Worm (Caenorhabditis elegans) whole organism, early embryonic: Measurements from ENCODE around the gene Y49F6B.6.
"Not testable (repeated sequence)": the region's sequence is repeated elsewhere in the genome, so short reads cannot be mapped to it uniquely, and the experiment has no call there.

ENCODE experiments used
- B0310.2 ChIP-seq: sonication (generic microtip); optimal IDR thresholded peaks from 2 replicates; lab custom pipeline; 2016; ENCODE audit warnings: mild to moderate bottlenecking, missing genetic modification characterization, missing compliant biosample characterization
- F13C5.2 ChIP-seq: sonication (generic microtip); optimal IDR thresholded peaks from 2 replicates; lab custom pipeline; 2017; ENCODE audit warnings: mild to moderate bottlenecking, missing genetic modification characterization, inconsistent platforms, missing compliant biosample characterization
- aly-1 ChIP-seq: sonication (generic microtip); optimal IDR thresholded peaks from 2 replicates; lab custom pipeline; 2016; ENCODE audit warnings: missing genetic modification characterization, missing compliant biosample characterization
- ama-1 ChIP-seq: fragments of 150-350 bp; optimal IDR thresholded peaks from 2 replicates; lab custom pipeline; 2014
- ceh-13 ChIP-seq: fragments of 200-800 bp; sonication (Bioruptor generic); optimal IDR thresholded peaks from 2 replicates; lab custom pipeline; 2018; ENCODE audit warnings: mild to moderate bottlenecking, missing genetic modification characterization, missing compliant biosample characterization
- ceh-36 ChIP-seq: sonication (generic microtip); optimal IDR thresholded peaks from 2 replicates; lab custom pipeline; 2016; ENCODE audit warnings: missing genetic modification characterization, inconsistent platforms, missing compliant biosample characterization
- ets-7 ChIP-seq: sonication (generic microtip); optimal IDR thresholded peaks from 2 replicates; lab custom pipeline; 2016; ENCODE audit warnings: missing genotype, missing genetic modification characterization, missing compliant biosample characterization
- flt-1 ChIP-seq: fragments of 200-800 bp; sonication (Bioruptor generic); IDR thresholded peaks from 2 replicates; pipeline ENCODE4 v1.3.6; 2022; ENCODE audit warnings: missing genetic modification characterization, missing compliant biosample characterization
- hmbx-1 ChIP-seq: sonication (generic microtip); optimal IDR thresholded peaks from 2 replicates; lab custom pipeline; 2016; ENCODE audit warnings: mild to moderate bottlenecking, missing genetic modification characterization, missing compliant biosample characterization
- hmg-4 ChIP-seq: fragments of 200-800 bp; sonication (Bioruptor generic); optimal IDR thresholded peaks from 2 replicates; lab custom pipeline; 2018; ENCODE audit warnings: mild to moderate bottlenecking, missing genetic modification characterization, missing compliant biosample characterization
- hnd-1 ChIP-seq: sonication (generic microtip); optimal IDR thresholded peaks from 2 replicates; lab custom pipeline; 2016; ENCODE audit warnings: missing genetic modification characterization, missing compliant biosample characterization
- pes-1 ChIP-seq: fragments of 200-800 bp; sonication (Bioruptor generic); IDR thresholded peaks from 2 replicates; pipeline ENCODE4 v1.3.6; 2022; ENCODE audit warnings: missing genetic modification reagents, missing genetic modification characterization, missing compliant biosample characterization
- scrt-1 ChIP-seq: fragments of 200-800 bp; sonication (Bioruptor generic); IDR thresholded peaks from 2 replicates; pipeline ENCODE4 v1.3.6; 2022; ENCODE audit warnings: missing genetic modification characterization, missing compliant biosample characterization
- sea-1 ChIP-seq: fragments of 200-800 bp; sonication (Bioruptor generic); conservative IDR thresholded peaks from 2 replicates; pipeline ENCODE4 v1.3.6; 2022; ENCODE audit warnings: missing genetic modification characterization, missing compliant biosample characterization
- tbx-11 ChIP-seq: fragments of 200-800 bp; sonication (Bioruptor generic); IDR thresholded peaks from 2 replicates; pipeline ENCODE4 v1.3.6; 2022; ENCODE audit warnings: missing genetic modification characterization, missing compliant biosample characterization
- tbx-37 ChIP-seq: fragments of 200-800 bp; sonication (Bioruptor generic); conservative IDR thresholded peaks from 2 replicates; pipeline ENCODE4 v1.3.6; 2022; ENCODE audit warnings: missing genetic modification reagents, missing genetic modification characterization, missing compliant biosample characterization
- tra-4 ChIP-seq: sonication (generic microtip); optimal IDR thresholded peaks from 2 replicates; lab custom pipeline; 2017; ENCODE audit warnings: missing genetic modification characterization, missing compliant biosample characterization

Gene Y49F6B.6

DNA sequence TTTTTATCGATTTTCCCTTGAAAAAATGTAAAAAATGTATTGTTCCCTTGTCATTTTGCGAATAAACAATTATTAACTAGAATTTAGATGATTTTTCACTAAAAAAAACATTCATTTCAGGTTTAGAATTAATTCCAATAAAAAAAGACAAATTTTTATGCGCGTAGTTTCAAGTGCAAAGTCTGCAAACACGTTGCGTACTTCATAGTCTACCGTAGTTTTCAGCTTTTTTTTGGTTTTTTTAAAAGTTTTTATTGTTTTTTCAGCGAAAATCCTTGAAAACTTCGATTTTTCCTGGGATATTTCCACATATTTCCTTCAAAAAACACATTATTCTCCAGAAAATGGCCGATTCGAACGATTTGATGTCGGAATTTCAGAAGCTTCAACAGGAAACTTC is 19.4 kb upstream of the Y49F6B.6 start, which contains the start of gene C16C8.11:
Gene C16C8.11 (plus strand): TSS at position 188 of the 400 bp plus-strand sequence.
- no peak for TF ChIP-seq sea-1 (GFP tag; lab: Robert Waterston, UW)
- TF ChIP-seq ets-7 (tag; lab: Kevin White, UChicago), result no peak
- no peak for TF ChIP-seq ceh-13 (GFP tag; lab: Kevin White, UChicago)
- no peak for TF ChIP-seq tbx-11 (GFP tag; lab: Robert Waterston, UW)
- TF ChIP-seq B0310.2 (tag; lab: Kevin White, UChicago), result no peak
- TF ChIP-seq F13C5.2 (tag; lab: Kevin White, UChicago), result no peak
- TF ChIP-seq flt-1 (GFP tag; lab: Robert Waterston, UW), result no peak
- no peak for TF ChIP-seq ceh-36 (tag; lab: Kevin White, UChicago)
- no peak for TF ChIP-seq hmg-4 (GFP tag; lab: Kevin White, UChicago)
- TF ChIP-seq tra-4 (tag; lab: Kevin White, UChicago), result no peak

DNA sequence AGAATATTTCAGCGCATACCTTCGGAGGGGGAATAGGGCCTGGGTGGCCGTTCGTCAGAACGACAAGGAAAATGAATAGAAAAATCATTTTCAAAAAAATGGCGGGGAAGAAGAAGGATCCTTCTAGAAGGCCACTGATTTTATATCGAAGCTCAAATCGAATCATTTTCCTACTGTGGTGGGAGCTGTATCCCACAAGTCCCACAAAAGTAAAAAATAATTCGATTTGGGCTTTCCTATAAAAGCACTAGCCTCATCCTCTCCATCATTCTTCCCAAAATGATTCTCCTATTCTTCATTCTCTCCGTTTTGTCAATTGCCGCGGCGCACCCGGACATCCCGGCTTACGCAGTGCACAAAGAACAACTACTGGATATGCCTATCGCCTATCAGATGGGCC is 14.7 kb upstream of the Y49F6B.6 start, which contains the start of the genes C16C8.26 and C16C8.19:
Gene C16C8.26 (minus strand): TSS at position 101 of the 400 bp plus-strand sequence.
Gene C16C8.19 (plus strand): TSS at position 279 of the 400 bp plus-strand sequence.
- TF ChIP-seq F13C5.2 (tag; lab: Kevin White, UChicago), result no peak
- no peak for TF ChIP-seq hmg-4 (GFP tag; lab: Kevin White, UChicago)
- no peak for TF ChIP-seq tra-4 (tag; lab: Kevin White, UChicago)
- TF ChIP-seq hnd-1 (tag; lab: Kevin White, UChicago), result no peak
- TF ChIP-seq ama-1 (lab: Kevin White, UChicago), result no peak
- TF ChIP-seq tbx-11 (GFP tag; lab: Robert Waterston, UW), result no peak
- no peak for TF ChIP-seq aly-1
- no peak for TF ChIP-seq hmbx-1 (tag; lab: Kevin White, UChicago)
- no peak for TF ChIP-seq B0310.2 (tag; lab: Kevin White, UChicago)
- no peak for TF ChIP-seq scrt-1
- TF ChIP-seq ceh-13 (GFP tag; lab: Kevin White, UChicago), result no peak
- no peak for TF ChIP-seq tbx-37 (GFP tag; lab: Robert Waterston, UW)
- TF ChIP-seq flt-1 (GFP tag; lab: Robert Waterston, UW), result no peak
- no peak for TF ChIP-seq sea-1 (GFP tag; lab: Robert Waterston, UW)
- TF ChIP-seq ceh-36 (tag; lab: Kevin White, UChicago), result no peak
- TF ChIP-seq ets-7 (tag; lab: Kevin White, UChicago), result no peak
- no peak for TF ChIP-seq pes-1 (GFP tag; lab: Robert Waterston, UW)

DNA sequence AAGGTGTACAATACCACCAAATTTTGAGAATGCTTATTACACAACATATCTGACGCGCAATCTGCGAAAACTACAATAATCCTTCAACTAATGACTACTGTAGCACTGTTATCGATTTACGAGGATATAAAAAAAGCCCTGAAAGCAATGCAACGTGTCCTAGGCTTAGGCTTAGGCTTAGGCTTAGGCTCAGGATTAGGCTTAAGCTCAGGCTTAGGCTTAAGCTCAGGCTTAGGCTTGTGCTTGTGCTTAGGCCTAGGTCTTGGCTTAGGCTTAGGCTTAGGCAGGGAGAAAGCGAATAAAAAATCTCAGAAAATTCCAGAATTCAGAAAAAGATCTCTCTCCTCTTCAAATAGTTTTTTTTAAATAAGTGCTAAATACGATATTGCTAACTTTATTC is 13.7 kb upstream of the Y49F6B.6 start:
- TF ChIP-seq scrt-1, result no peak
- peak; percentile 69 for TF ChIP-seq ceh-36 (tag; lab: Kevin White, UChicago)

DNA sequence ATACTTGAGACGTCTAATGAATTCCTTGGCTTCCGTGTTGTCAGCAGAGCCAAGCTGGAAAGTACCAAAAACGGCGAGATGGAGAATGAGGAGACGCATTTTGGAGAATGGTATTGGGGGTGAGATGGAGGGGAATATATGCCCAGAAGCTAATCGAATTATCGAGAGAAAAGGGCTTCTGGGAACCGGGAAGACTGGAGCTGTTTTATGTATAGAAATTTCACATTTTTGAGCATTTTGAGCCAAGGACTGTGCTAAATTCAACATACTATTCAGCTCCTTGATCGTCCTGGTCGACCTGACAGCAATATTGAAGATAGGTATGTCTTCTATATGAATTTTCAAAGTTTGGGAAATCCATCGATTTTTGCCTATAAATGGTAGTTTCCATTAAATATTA is 12.9 kb upstream of the Y49F6B.6 start, which contains the start of gene C16C8.7:
Gene C16C8.7 (minus strand): TSS at position 101 of the 400 bp plus-strand sequence.
- TF ChIP-seq hmbx-1 (tag; lab: Kevin White, UChicago), result no peak
- TF ChIP-seq scrt-1, result no peak
- no peak for TF ChIP-seq B0310.2 (tag; lab: Kevin White, UChicago)
- TF ChIP-seq ceh-13 (GFP tag; lab: Kevin White, UChicago), result no peak
- TF ChIP-seq hmg-4 (GFP tag; lab: Kevin White, UChicago), result no peak
- TF ChIP-seq tbx-11 (GFP tag; lab: Robert Waterston, UW), result no peak
- TF ChIP-seq F13C5.2 (tag; lab: Kevin White, UChicago), result no peak
- no peak for TF ChIP-seq aly-1
- no peak for TF ChIP-seq ama-1 (lab: Kevin White, UChicago)
- TF ChIP-seq ceh-36 (tag; lab: Kevin White, UChicago), result no peak
- no peak for TF ChIP-seq sea-1 (GFP tag; lab: Robert Waterston, UW)
- TF ChIP-seq ets-7 (tag; lab: Kevin White, UChicago), result no peak

DNA sequence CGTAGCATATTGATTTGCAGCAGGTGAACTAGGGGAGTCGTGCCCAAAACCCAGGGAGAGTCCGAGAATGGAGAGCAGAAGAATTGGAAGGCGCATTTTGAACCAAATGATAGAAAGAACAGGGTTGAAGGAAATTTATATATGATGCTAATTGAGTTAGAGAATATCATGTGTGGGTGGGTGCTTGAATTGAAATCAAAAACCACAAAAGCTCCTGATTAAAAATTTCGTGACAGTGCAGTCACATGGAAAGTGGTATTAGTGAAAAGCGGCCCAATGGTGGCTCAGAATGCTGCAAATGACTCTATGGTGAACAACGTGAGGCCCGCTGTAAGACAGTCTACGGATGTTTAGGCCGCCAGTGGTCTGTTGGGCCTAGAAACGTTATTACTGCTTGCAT is 11.3 kb upstream of the Y49F6B.6 start, which contains the start of gene C16C8.8:
Gene C16C8.8 (minus strand): TSS at position 101 of the 400 bp plus-strand sequence.
- TF ChIP-seq ama-1 (lab: Kevin White, UChicago) (no peak), aly-1 (no peak), hmg-4 (GFP tag; lab: Kevin White, UChicago) (no peak), sea-1 (GFP tag; lab: Robert Waterston, UW) (no peak), scrt-1 (no peak), ets-7 (tag; lab: Kevin White, UChicago) (no peak), B0310.2 (tag; lab: Kevin White, UChicago) (no peak), flt-1 (GFP tag; lab: Robert Waterston, UW) (no peak), ceh-13 (GFP tag; lab: Kevin White, UChicago) (no peak), ceh-36 (tag; lab: Kevin White, UChicago) (no peak), tbx-37 (GFP tag; lab: Robert Waterston, UW) (no peak), pes-1 (GFP tag; lab: Robert Waterston, UW) (no peak), hnd-1 (tag; lab: Kevin White, UChicago) (no peak), hmbx-1 (tag; lab: Kevin White, UChicago) (no peak), tbx-11 (GFP tag; lab: Robert Waterston, UW) (no peak)

DNA sequence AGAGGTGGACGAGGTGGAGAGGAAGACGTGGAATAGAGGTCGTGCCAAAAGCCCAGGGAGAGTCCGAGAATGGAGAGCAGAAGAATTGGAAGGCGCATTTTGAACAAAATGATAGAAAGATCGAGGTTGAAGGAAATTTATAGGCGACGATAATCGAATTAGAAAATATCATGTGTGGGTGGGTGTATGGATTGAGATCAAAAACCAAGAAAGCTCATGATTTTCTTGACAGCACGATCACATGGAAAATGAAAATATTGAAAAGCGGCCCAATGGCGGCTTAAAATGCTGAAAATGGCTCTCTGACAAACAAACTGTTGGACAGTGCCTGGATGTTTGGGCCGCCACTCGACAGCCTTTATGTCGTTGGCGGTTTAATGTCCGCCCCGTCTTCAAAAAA is 9.8 kb upstream of the Y49F6B.6 start, which contains the start of gene C16C8.9:
Gene C16C8.9 (minus strand): TSS at position 101 of the 400 bp plus-strand sequence.
- TF ChIP-seq scrt-1 (no peak), tbx-37 (GFP tag; lab: Robert Waterston, UW) (no peak), ceh-13 (GFP tag; lab: Kevin White, UChicago) (no peak), flt-1 (GFP tag; lab: Robert Waterston, UW) (no peak), ets-7 (tag; lab: Kevin White, UChicago) (no peak), B0310.2 (tag; lab: Kevin White, UChicago) (no peak), tra-4 (tag; lab: Kevin White, UChicago) (no peak)

DNA sequence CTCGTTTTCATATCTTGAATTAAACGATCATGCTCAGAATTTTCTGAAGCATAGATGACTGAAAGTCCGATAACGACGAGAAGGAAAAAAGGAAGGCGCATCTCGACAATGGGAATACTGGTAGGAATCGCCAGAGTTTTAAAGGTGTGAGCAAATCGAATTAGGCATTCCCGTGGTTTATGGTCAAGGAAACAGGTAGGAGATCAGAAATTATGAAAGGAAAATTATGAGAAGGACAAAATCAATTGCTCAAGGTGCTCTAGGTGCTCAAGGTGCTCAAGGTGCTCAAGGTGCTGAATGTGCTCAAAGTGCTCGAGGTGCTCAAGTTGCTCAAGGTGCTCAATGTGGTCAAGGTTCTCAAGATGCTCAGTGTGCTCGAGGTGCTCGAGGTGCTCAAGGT is 8.3 kb upstream of the Y49F6B.6 start, which contains the start of gene C16C8.10:
Gene C16C8.10 (minus strand): TSS at position 101 of the 400 bp plus-strand sequence.
- TF ChIP-seq sea-1 (GFP tag; lab: Robert Waterston, UW); tbx-11 (GFP tag; lab: Robert Waterston, UW); aly-1: not testable (repeated sequence)
